Worm (Caenorhabditis elegans) whole organism, L4 larva: Measurements from ENCODE around the gene F13D11.3.

ENCODE experiments used
- F10B5.3 ChIP-seq: sonication (generic microtip); optimal IDR thresholded peaks from 2 replicates; lab custom pipeline; 2016; ENCODE audit warnings: mild to moderate bottlenecking, missing genetic modification characterization, missing compliant biosample characterization
- T26A8.4 ChIP-seq: fragments of 200-800 bp; sonication (Bioruptor generic); IDR thresholded peaks from 2 replicates; pipeline ENCODE4 v1.3.6; 2022; ENCODE audit warnings: missing genetic modification characterization, missing compliant biosample characterization
- Y75B8A.6 ChIP-seq: fragments of 200-800 bp; sonication (Bioruptor generic); IDR thresholded peaks from 2 replicates; pipeline ENCODE4 v1.3.6; 2022; ENCODE audit warnings: missing genetic modification reagents, missing genetic modification characterization, missing compliant biosample characterization
- aha-1 ChIP-seq: fragments of 150-350 bp; peaks from one replicate; lab custom pipeline; 2014; ENCODE audit warnings: missing biosample characterization, missing genetic modification characterization
- aly-2 ChIP-seq: sonication (generic microtip); optimal IDR thresholded peaks from 2 replicates; lab custom pipeline; 2018; ENCODE audit warnings: missing biosample characterization, missing genetic modification characterization
- arid-1 ChIP-seq: fragments of 200-800 bp; sonication (Bioruptor generic); conservative IDR thresholded peaks from 2 replicates; pipeline ENCODE4 v1.3.6; 2022; ENCODE audit warnings: missing genetic modification reagents, missing genetic modification characterization, missing compliant biosample characterization
- ceh-28 ChIP-seq: fragments of 150-350 bp; optimal IDR thresholded peaks from 2 replicates; lab custom pipeline; 2014; ENCODE audit warnings: missing biosample characterization, missing genetic modification reagents, missing genetic modification characterization
- ctbp-1 ChIP-seq: fragments of 200-800 bp; sonication (Bioruptor generic); IDR thresholded peaks from 2 replicates; pipeline ENCODE4 v1.3.6; 2022; ENCODE audit warnings: missing genetic modification reagents, missing genetic modification characterization, missing compliant biosample characterization
- daf-16 ChIP-seq, 3 experiments: sonication (generic microtip); optimal IDR thresholded peaks; 2 replicates each; lab custom pipeline; 2016 to 2017; ENCODE audit warnings: missing genetic modification characterization in 3 of 3, missing genetic modification reagents in 3 of 3, mild to moderate bottlenecking in 2 of 3, missing compliant biosample characterization in 2 of 3, missing biosample characterization in 1 of 3, moderate library complexity in 1 of 3
- daf-8 ChIP-seq: fragments of 200-800 bp; sonication (Bioruptor generic); IDR thresholded peaks from 2 replicates; pipeline ENCODE4 v1.3.6; 2022; ENCODE audit warnings: missing genetic modification characterization, missing compliant biosample characterization
- duxl-1 ChIP-seq: sonication (generic microtip); optimal IDR thresholded peaks from 2 replicates; lab custom pipeline; 2016; ENCODE audit warnings: mild to moderate bottlenecking, missing genetic modification characterization, moderate library complexity, missing compliant biosample characterization; ENCODE audit not compliant: poor library complexity
- egl-27 ChIP-seq: sonication (generic microtip); optimal IDR thresholded peaks from 3 replicates; lab custom pipeline; 2017; ENCODE audit warnings: missing biosample characterization, missing genetic modification reagents, missing genetic modification characterization
- egl-43 ChIP-seq: fragments of 200-800 bp; sonication (Bioruptor generic); IDR thresholded peaks from 2 replicates; pipeline ENCODE4 v1.3.6; 2022; ENCODE audit warnings: missing genetic modification reagents, missing genetic modification characterization, missing compliant biosample characterization
- hlh-11 ChIP-seq: fragments of 200-800 bp; sonication (Bioruptor generic); optimal IDR thresholded peaks from 2 replicates; lab custom pipeline; 2018; ENCODE audit warnings: mild to moderate bottlenecking, missing genetic modification characterization, missing compliant biosample characterization
- hlh-30 ChIP-seq: sonication (generic microtip); optimal IDR thresholded peaks from 2 replicates; lab custom pipeline; 2017; ENCODE audit warnings: antibody characterized with exemption, mild to moderate bottlenecking, missing genetic modification characterization, missing compliant biosample characterization; ENCODE audit not compliant: insufficient read depth
- jun-1 ChIP-seq: fragments of 150-350 bp; optimal IDR thresholded peaks from 2 replicates; lab custom pipeline; 2014; ENCODE audit warnings: missing biosample characterization, missing genetic modification reagents, missing genetic modification characterization
- lsy-2 ChIP-seq, 2 experiments: fragments of 150-350 bp in 1 of 2; sonication (generic microtip) in 1 of 2; optimal IDR thresholded peaks; 2 replicates each; lab custom pipeline; 2014 to 2017; ENCODE audit warnings: missing biosample characterization in 2 of 2, missing genetic modification characterization in 2 of 2
- mdl-1 ChIP-seq, 2 experiments: fragments of 150-350 bp in 1 of 2; sonication (generic microtip) in 1 of 2; optimal IDR thresholded peaks; 2 replicates each; lab custom pipeline; 2014 to 2017; ENCODE audit warnings: missing biosample characterization in 2 of 2, missing genetic modification characterization in 2 of 2
- mep-1 ChIP-seq: fragments of 150-350 bp; sonication (generic microtip); optimal IDR thresholded peaks from 3 replicates; lab custom pipeline; 2014; ENCODE audit warnings: missing biosample characterization, missing genetic modification characterization
- mxl-3 ChIP-seq: fragments of 200-800 bp; sonication (Bioruptor generic); optimal IDR thresholded peaks from 2 replicates; lab custom pipeline; 2018; ENCODE audit warnings: mild to moderate bottlenecking, missing genetic modification characterization, missing compliant biosample characterization
- nhr-10 ChIP-seq: fragments of 150-350 bp; optimal IDR thresholded peaks from 2 replicates; lab custom pipeline; 2014; ENCODE audit warnings: missing biosample characterization, missing genetic modification characterization
- nhr-25 ChIP-seq: sonication (generic microtip); optimal IDR thresholded peaks from 2 replicates; lab custom pipeline; 2017; ENCODE audit warnings: missing genetic modification characterization, mild to moderate bottlenecking, missing compliant biosample characterization, antibody characterized with exemption, moderate library complexity, borderline replicate concordance; ENCODE audit not compliant: insufficient read depth
- nhr-28 ChIP-seq: fragments of 150-350 bp; optimal IDR thresholded peaks from 2 replicates; lab custom pipeline; 2014; ENCODE audit warnings: missing biosample characterization, missing genetic modification characterization
- nhr-6 ChIP-seq: fragments of 150-350 bp; optimal IDR thresholded peaks from 2 replicates; lab custom pipeline; 2014; ENCODE audit warnings: missing biosample characterization, missing genetic modification characterization
- nhr-76 ChIP-seq: fragments of 150-350 bp; optimal IDR thresholded peaks from 2 replicates; lab custom pipeline; 2014; ENCODE audit warnings: missing biosample characterization, missing genetic modification characterization
- pha-4 ChIP-seq, 2 experiments: fragments of 150-350 bp in 1 of 2; fragments of 200-800 bp in 1 of 2; sonication (Bioruptor generic) in 1 of 2; IDR thresholded peaks in 1 of 2; optimal IDR thresholded peaks in 1 of 2; 2 replicates each; pipeline versions ENCODE4 v1.3.6 to Lab custom; 2014 to 2022; ENCODE audit warnings: missing genetic modification characterization in 2 of 2, missing genetic modification reagents in 2 of 2, missing biosample characterization in 1 of 2, missing compliant biosample characterization in 1 of 2
- pqm-1 ChIP-seq: sonication (generic microtip); optimal IDR thresholded peaks from 2 replicates; lab custom pipeline; 2017; ENCODE audit warnings: missing biosample characterization, missing genetic modification characterization
- skn-1 ChIP-seq: fragments of 150-350 bp; optimal IDR thresholded peaks from 2 replicates; lab custom pipeline; 2014; ENCODE audit warnings: missing biosample characterization, missing genetic modification characterization
- unc-62 ChIP-seq, 3 experiments: fragments of 150-350 bp in 1 of 3; sonication (generic microtip); optimal IDR thresholded peaks in 2 of 3; peaks in 1 of 3; 1 replicate in 1 of 3; 2 replicates in 2 of 3; lab custom pipeline; 2014 to 2017; ENCODE audit warnings: missing biosample characterization in 3 of 3, missing genetic modification characterization in 3 of 3, missing genetic modification reagents in 3 of 3, missing genotype in 1 of 3
- ztf-7 ChIP-seq: fragments of 150-350 bp; optimal IDR thresholded peaks from 2 replicates; lab custom pipeline; 2014; ENCODE audit warnings: missing biosample characterization, missing genetic modification characterization

F13D11.3 gene

DNA sequence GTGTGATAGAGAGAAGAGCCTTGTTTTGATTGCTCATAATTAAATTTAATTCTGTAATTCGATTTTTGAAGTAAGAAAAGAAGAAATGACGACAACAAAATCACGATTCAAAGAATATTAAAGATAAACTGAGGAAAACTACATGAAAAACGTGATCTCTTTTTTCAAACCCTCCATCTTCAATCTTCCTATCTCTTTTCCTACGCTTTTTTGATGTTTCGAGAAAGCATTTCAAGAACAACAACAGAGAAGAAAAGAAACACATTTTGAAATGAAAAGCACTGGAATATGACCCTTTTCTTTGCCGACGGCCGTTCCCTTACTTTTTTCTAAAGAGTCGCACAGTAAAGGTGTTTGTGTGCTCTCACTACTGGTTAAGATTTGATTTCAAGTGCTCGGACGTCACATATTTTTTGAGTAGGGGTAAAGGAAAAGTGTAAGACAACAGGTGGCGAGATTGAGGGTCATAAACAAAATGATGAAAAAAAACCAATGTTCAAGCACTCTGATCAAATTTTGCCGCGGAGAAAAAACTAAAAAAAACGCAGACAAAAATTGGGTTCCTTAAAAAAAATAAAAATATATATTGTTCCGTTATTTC lies at the start of gene F13D11.3:
F13D11.3 (minus strand) TSS at position 51 of the 601 bp plus-strand sequence.
- TF ChIP-seq nhr-76 (tag; lab: Kevin White, UChicago), result no peak
- TF ChIP-seq ztf-7 (tag; lab: Kevin White, UChicago), result no peak
- TF ChIP-seq unc-62 (GFP tag; optimal IDR thresholded peaks at IDR 0.05 in 1 of 2; lab: Kevin White, UChicago), result peak in 1 of 2 experiments; percentile 77
- no peak for TF ChIP-seq unc-62 (tag; optimal IDR thresholded peaks at IDR 0.05; lab: Kevin White, UChicago)
- TF ChIP-seq arid-1 (GFP tag; lab: Robert Waterston, UW), result no peak
- TF ChIP-seq daf-16 (GFP tag; optimal IDR thresholded peaks at IDR 0.05; lab: Kevin White, UChicago), result peak in 1 of 2 experiments; percentile 34
- no peak for TF ChIP-seq daf-16 (tag; optimal IDR thresholded peaks at IDR 0.05; lab: Kevin White, UChicago)
- TF ChIP-seq ctbp-1, result no peak

DNA sequence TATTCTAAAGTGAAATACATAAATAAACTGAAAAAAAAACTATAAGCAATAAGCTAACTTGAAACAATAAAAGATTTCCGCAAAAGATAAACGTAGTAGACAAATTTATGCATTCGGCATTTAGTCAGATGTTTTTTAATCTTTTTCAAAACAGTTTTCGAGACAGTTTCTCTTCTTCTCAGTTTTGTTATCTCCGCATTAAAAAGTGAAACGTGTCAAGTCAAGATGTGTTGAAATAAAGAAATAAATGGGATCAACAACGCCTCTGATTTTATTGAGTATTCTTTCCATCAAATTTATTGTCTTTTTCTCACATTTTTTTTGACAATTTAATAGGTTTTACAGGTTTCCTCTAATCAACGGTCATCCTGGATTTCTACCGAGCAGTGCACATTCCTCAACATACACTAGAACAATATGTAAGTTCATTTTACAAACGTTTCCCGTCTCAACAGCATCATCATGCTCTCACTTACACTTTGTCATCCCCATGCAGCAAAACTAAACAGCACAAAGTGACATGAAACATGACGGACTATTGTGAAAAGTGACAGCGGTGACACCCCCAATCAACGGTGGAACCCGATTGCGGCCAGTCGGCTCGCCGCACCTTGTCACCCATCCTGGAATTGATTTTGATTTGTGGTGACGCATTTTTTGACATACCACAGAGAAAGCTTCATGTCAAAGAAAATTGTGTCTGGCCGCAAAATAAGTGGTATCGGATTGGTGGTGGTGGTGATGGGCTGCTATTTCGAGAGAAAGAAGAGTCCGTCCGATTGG lies 48.9 kb upstream of the F13D11.3 start:
- TF ChIP-seq Y75B8A.6 (GFP tag; lab: Robert Waterston, UW) (no peak), unc-62 (GFP tag; optimal IDR thresholded peaks at IDR 0.05 in 1 of 2; lab: Kevin White, UChicago) (peak in 1 of 2 experiments; percentile 57), unc-62 (tag; optimal IDR thresholded peaks at IDR 0.05; lab: Kevin White, UChicago) (no peak), arid-1 (GFP tag; lab: Robert Waterston, UW) (no peak), F10B5.3 (tag; lab: Kevin White, UChicago) (no peak), mxl-3 (GFP tag; lab: Kevin White, UChicago) (peak; percentile 4)

DNA sequence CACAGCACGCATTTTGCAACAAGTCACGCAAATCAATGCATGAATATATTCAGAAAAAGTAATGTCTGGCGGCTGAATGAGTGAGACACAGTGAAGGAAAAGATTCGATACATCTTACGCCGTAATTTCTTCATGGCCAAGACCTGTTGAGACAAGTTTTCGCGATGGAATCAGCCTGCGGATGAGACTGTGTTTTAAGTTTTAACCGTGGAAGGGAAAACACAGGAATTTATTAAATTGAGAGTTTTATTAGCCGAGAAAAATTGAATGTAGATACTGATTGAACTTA lies 48.4 kb upstream of the F13D11.3 start, which contains the start of gene hog-1:
hog-1 (minus strand) TSS at position 101 of the 289 bp plus-strand sequence.
- TF ChIP-seq jun-1 (tag; lab: Kevin White, UChicago) (no peak), nhr-10 (tag; lab: Kevin White, UChicago) (no peak), ceh-28 (no peak), daf-8 (GFP tag; lab: Robert Waterston, UW) (no peak), egl-43 (GFP tag; lab: Robert Waterston, UW) (no peak)

DNA sequence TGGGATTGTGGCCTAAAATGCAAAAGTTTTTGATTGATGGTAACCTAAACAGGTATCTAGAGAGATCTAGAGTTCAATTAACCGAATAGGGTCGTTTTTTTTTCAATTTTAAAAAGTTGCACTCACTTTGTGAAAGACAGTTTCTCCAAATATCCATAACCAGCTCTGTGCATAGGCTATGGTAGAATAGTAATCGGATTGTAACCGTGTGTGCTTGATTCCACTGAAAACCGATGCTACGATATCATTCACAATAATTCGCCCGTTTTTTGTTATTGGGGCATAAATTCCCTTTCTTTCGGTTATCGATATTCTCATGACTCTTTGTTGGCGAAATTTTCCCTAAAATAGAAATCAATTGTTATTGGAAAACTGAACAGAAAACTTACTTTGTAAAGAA lies 46.4 kb upstream of the F13D11.3 start:
- TF ChIP-seq unc-62 (GFP tag; optimal IDR thresholded peaks at IDR 0.05 in 1 of 2; lab: Kevin White, UChicago), result peak in 1 of 2 experiments; percentile 94
- no peak for TF ChIP-seq unc-62 (tag; optimal IDR thresholded peaks at IDR 0.05; lab: Kevin White, UChicago)
- peak; percentile 53 for TF ChIP-seq duxl-1 (tag; lab: Kevin White, UChicago)
- TF ChIP-seq pqm-1 (tag; lab: Kevin White, UChicago), result no peak

DNA sequence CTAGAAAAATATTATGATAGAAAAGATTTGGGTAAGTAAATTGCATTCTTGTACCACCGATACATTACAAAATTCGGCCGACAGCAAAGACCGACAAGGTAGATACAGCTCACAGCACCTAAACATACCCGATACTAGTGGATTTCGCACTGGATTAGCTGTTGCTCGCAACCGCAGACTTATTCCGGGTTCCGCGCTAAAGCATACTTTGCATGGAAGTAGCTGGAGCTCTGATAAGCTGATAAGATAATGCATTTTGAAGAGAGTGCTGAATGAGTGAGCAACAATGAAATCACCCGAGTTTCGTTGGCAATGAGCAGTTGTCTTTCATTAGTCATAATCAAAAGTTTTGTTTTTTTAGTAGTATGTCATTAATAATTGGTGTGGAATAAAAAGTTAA lies 44.8 kb upstream of the F13D11.3 start:
- TF ChIP-seq nhr-6 (no peak), egl-27 (tag; lab: Kevin White, UChicago) (no peak)

DNA sequence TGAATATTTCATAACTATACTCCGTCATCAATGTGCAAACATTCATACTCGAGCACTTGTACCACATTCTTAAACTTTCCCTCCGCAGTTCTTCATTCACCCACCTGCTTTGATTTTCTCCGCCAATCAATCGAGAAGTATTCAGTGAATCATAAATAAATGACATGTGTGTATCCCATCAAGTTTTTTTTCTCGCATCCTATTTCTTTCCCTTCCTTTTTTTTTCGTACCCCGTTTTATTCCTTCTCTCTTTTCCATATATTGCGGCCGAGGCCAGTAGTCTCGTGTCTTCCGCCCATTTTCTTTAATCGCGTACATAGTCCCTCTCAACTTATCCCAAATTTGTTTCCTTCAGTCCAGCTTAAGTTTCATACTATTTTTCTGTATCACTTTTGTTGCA lies 43.0 kb upstream of the F13D11.3 start, which contains the start of gene atat-2:
atat-2 (plus strand) TSS at position 398 of the 400 bp plus-strand sequence.
- TF ChIP-seq aly-2 (tag; lab: Kevin White, UChicago) (no peak), nhr-28 (peak; percentile 57), T26A8.4 (GFP tag; lab: Robert Waterston, UW) (0 out of 2 replicates have a peak, but pooled peaks have one; percentile 22), skn-1 (no peak), pha-4 (GFP tag; IDR thresholded peaks at IDR 0.05; lab: Robert Waterston, UW) (no peak), pha-4 (tag; optimal IDR thresholded peaks at IDR 0.05; lab: Kevin White, UChicago) (no peak), nhr-25 (tag; lab: Kevin White, UChicago) (no peak), mdl-1 (tag; optimal IDR thresholded peaks at IDR 0.05; lab: Kevin White, UChicago) (peak in 1 of 2 experiments; percentile 33), hlh-30 (tag; lab: Kevin White, UChicago) (peak; percentile 59), hlh-11 (tag; lab: Kevin White, UChicago) (peak; percentile 15), mxl-3 (GFP tag; lab: Kevin White, UChicago) (peak; percentile 52), aha-1 (tag; lab: Kevin White, UChicago) (peak; percentile 19), mep-1 (tag; lab: Kevin White, UChicago) (peak; percentile 12), nhr-6 (peak; percentile 20), lsy-2 (tag; optimal IDR thresholded peaks at IDR 0.05; lab: Kevin White, UChicago) (peak; percentile 1 to 38)
